Worm (Caenorhabditis elegans) whole organism, L4 larva: ENCODE measurements around the gene K08D8.1.

ENCODE experiments used
- F49E8.2 ChIP-seq: sonication (generic microtip); optimal IDR thresholded peaks from 2 replicates; lab custom pipeline; 2016; ENCODE audit warnings: missing compliant biosample characterization, mild to moderate bottlenecking, missing genetic modification characterization, borderline replicate concordance
- R02D3.7 ChIP-seq: fragments of 150-350 bp; sonication (generic microtip); optimal IDR thresholded peaks from 3 replicates; lab custom pipeline; 2014; ENCODE audit warnings: missing biosample characterization, missing genetic modification characterization
- Y105C5A.15 ChIP-seq: fragments of 200-800 bp; sonication (Bioruptor generic); IDR thresholded peaks from 2 replicates; pipeline ENCODE4 v1.3.6; 2022; ENCODE audit warnings: missing genetic modification characterization, missing compliant biosample characterization
- Y48G9A.11 ChIP-seq: fragments of 200-800 bp; sonication (Bioruptor generic); IDR thresholded peaks from 2 replicates; pipeline ENCODE4 v1.3.6; 2022; ENCODE audit warnings: missing genetic modification reagents, missing genetic modification characterization, missing compliant biosample characterization
- aha-1 ChIP-seq: fragments of 150-350 bp; peaks from one replicate; lab custom pipeline; 2014; ENCODE audit warnings: missing biosample characterization, missing genetic modification characterization
- ceh-28 ChIP-seq: fragments of 150-350 bp; optimal IDR thresholded peaks from 2 replicates; lab custom pipeline; 2014; ENCODE audit warnings: missing biosample characterization, missing genetic modification reagents, missing genetic modification characterization
- ceh-32 ChIP-seq: sonication (generic microtip); optimal IDR thresholded peaks from 2 replicates; lab custom pipeline; 2016; ENCODE audit warnings: mild to moderate bottlenecking, missing genetic modification characterization, missing compliant biosample characterization; ENCODE audit not compliant: poor library complexity
- ceh-44 ChIP-seq: fragments of 200-800 bp; sonication (Bioruptor generic); IDR thresholded peaks from 2 replicates; pipeline ENCODE4 v1.3.6; 2022; ENCODE audit warnings: missing genetic modification reagents, missing genetic modification characterization, missing compliant biosample characterization
- ceh-62 ChIP-seq: sonication (generic microtip); optimal IDR thresholded peaks from 2 replicates; lab custom pipeline; 2017; ENCODE audit warnings: missing biosample characterization, missing genetic modification characterization
- cey-2 ChIP-seq: sonication (generic microtip); optimal IDR thresholded peaks from 3 replicates; lab custom pipeline; 2017; ENCODE audit warnings: missing genetic modification characterization, mild to moderate bottlenecking, missing compliant biosample characterization, antibody characterized with exemption, borderline replicate concordance; ENCODE audit not compliant: insufficient read depth
- ctbp-1 ChIP-seq: fragments of 200-800 bp; sonication (Bioruptor generic); IDR thresholded peaks from 2 replicates; pipeline ENCODE4 v1.3.6; 2022; ENCODE audit warnings: missing genetic modification reagents, missing genetic modification characterization, missing compliant biosample characterization
- daf-12 ChIP-seq: fragments of 150-350 bp; optimal IDR thresholded peaks from 2 replicates; lab custom pipeline; 2014; ENCODE audit warnings: missing biosample characterization, missing genetic modification reagents, missing genetic modification characterization
- daf-16 ChIP-seq, 3 experiments: sonication (generic microtip); optimal IDR thresholded peaks; 2 replicates each; lab custom pipeline; 2016 to 2017; ENCODE audit warnings: missing genetic modification characterization in 3 of 3, missing genetic modification reagents in 3 of 3, mild to moderate bottlenecking in 2 of 3, missing compliant biosample characterization in 2 of 3, missing biosample characterization in 1 of 3, moderate library complexity in 1 of 3
- daf-19 ChIP-seq: fragments of 200-800 bp; sonication (Bioruptor generic); conservative IDR thresholded peaks from 2 replicates; pipeline ENCODE4 v1.3.6; 2022; ENCODE audit warnings: missing genetic modification characterization, missing compliant biosample characterization
- daf-8 ChIP-seq: fragments of 200-800 bp; sonication (Bioruptor generic); IDR thresholded peaks from 2 replicates; pipeline ENCODE4 v1.3.6; 2022; ENCODE audit warnings: missing genetic modification characterization, missing compliant biosample characterization
- dmd-6 ChIP-seq: fragments of 200-800 bp; sonication (Bioruptor generic); IDR thresholded peaks from 2 replicates; pipeline ENCODE4 v1.3.6; 2022; ENCODE audit warnings: missing genetic modification reagents, missing genetic modification characterization, missing compliant biosample characterization
- dpl-1 ChIP-seq: fragments of 150-350 bp; optimal IDR thresholded peaks from 2 replicates; lab custom pipeline; 2014; ENCODE audit warnings: missing biosample characterization, missing genetic modification reagents, missing genetic modification characterization
- dve-1 ChIP-seq: sonication (generic microtip); optimal IDR thresholded peaks from 2 replicates; lab custom pipeline; 2017; ENCODE audit warnings: antibody characterized with exemption, mild to moderate bottlenecking, missing genetic modification characterization, missing compliant biosample characterization; ENCODE audit not compliant: insufficient read depth
- egl-27 ChIP-seq: sonication (generic microtip); optimal IDR thresholded peaks from 3 replicates; lab custom pipeline; 2017; ENCODE audit warnings: missing biosample characterization, missing genetic modification reagents, missing genetic modification characterization
- egl-43 ChIP-seq: fragments of 200-800 bp; sonication (Bioruptor generic); IDR thresholded peaks from 2 replicates; pipeline ENCODE4 v1.3.6; 2022; ENCODE audit warnings: missing genetic modification reagents, missing genetic modification characterization, missing compliant biosample characterization
- gei-8 ChIP-seq: fragments of 200-800 bp; sonication (Bioruptor generic); optimal IDR thresholded peaks from 2 replicates; lab custom pipeline; 2018; ENCODE audit warnings: mild to moderate bottlenecking, missing genetic modification characterization, missing compliant biosample characterization
- hlh-11 ChIP-seq: fragments of 200-800 bp; sonication (Bioruptor generic); optimal IDR thresholded peaks from 2 replicates; lab custom pipeline; 2018; ENCODE audit warnings: mild to moderate bottlenecking, missing genetic modification characterization, missing compliant biosample characterization
- jun-1 ChIP-seq: fragments of 150-350 bp; optimal IDR thresholded peaks from 2 replicates; lab custom pipeline; 2014; ENCODE audit warnings: missing biosample characterization, missing genetic modification reagents, missing genetic modification characterization
- lim-7 ChIP-seq: fragments of 200-800 bp; sonication (Bioruptor generic); IDR thresholded peaks from 2 replicates; pipeline ENCODE4 v1.3.6; 2022; ENCODE audit warnings: missing genetic modification characterization, missing compliant biosample characterization
- lin-15B ChIP-seq: fragments of 150-350 bp; sonication (generic microtip); optimal IDR thresholded peaks from 3 replicates; lab custom pipeline; 2014; ENCODE audit warnings: missing biosample characterization, missing genetic modification characterization
- lsy-2 ChIP-seq, 2 experiments: fragments of 150-350 bp in 1 of 2; sonication (generic microtip) in 1 of 2; optimal IDR thresholded peaks; 2 replicates each; lab custom pipeline; 2014 to 2017; ENCODE audit warnings: missing biosample characterization in 2 of 2, missing genetic modification characterization in 2 of 2
- madf-5 ChIP-seq, 2 experiments: fragments of 200-800 bp; sonication (Bioruptor generic); IDR thresholded peaks; 2 replicates each; pipeline ENCODE4 v1.3.6; 2022; ENCODE audit warnings: missing compliant biosample characterization in 2 of 2, missing genetic modification characterization in 2 of 2
- madf-9 ChIP-seq: fragments of 200-800 bp; sonication (Bioruptor generic); conservative IDR thresholded peaks from 2 replicates; pipeline ENCODE4 v1.3.6; 2022; ENCODE audit warnings: missing genetic modification reagents, missing genetic modification characterization, missing compliant biosample characterization
- mep-1 ChIP-seq: fragments of 150-350 bp; sonication (generic microtip); optimal IDR thresholded peaks from 3 replicates; lab custom pipeline; 2014; ENCODE audit warnings: missing biosample characterization, missing genetic modification characterization
- mxl-2 ChIP-seq: fragments of 200-800 bp; sonication (Bioruptor generic); conservative IDR thresholded peaks from 2 replicates; pipeline ENCODE4 v1.3.6; 2022; ENCODE audit warnings: missing genetic modification reagents, missing genetic modification characterization, missing compliant biosample characterization
- nhr-11 ChIP-seq: fragments of 150-350 bp; optimal IDR thresholded peaks from 2 replicates; lab custom pipeline; 2014; ENCODE audit warnings: missing biosample characterization, missing genetic modification characterization
- nhr-28 ChIP-seq: fragments of 150-350 bp; optimal IDR thresholded peaks from 2 replicates; lab custom pipeline; 2014; ENCODE audit warnings: missing biosample characterization, missing genetic modification characterization
- nhr-42 ChIP-seq: fragments of 200-800 bp; sonication (Bioruptor generic); IDR thresholded peaks from 2 replicates; pipeline ENCODE4 v1.3.6; 2022; ENCODE audit warnings: missing genetic modification characterization, missing compliant biosample characterization
- nhr-77 ChIP-seq: fragments of 150-350 bp; optimal IDR thresholded peaks from 2 replicates; lab custom pipeline; 2014; ENCODE audit warnings: missing biosample characterization, missing genetic modification characterization
- php-3 ChIP-seq: fragments of 200-800 bp; sonication (Bioruptor generic); IDR thresholded peaks from 2 replicates; pipeline ENCODE4 v1.3.6; 2022; ENCODE audit warnings: missing genetic modification reagents, missing genetic modification characterization, missing compliant biosample characterization
- pqm-1 ChIP-seq: sonication (generic microtip); optimal IDR thresholded peaks from 2 replicates; lab custom pipeline; 2017; ENCODE audit warnings: missing biosample characterization, missing genetic modification characterization
- rbr-2 ChIP-seq: sonication (generic microtip); optimal IDR thresholded peaks from 2 replicates; lab custom pipeline; 2016; ENCODE audit warnings: missing genotype, missing genetic modification characterization, missing compliant biosample characterization
- saeg-2 ChIP-seq: fragments of 200-800 bp; sonication (Bioruptor generic); IDR thresholded peaks from 2 replicates; pipeline ENCODE4 v1.3.6; 2022; ENCODE audit warnings: missing genetic modification reagents, missing genetic modification characterization, missing compliant biosample characterization
- snpc-4 ChIP-seq: fragments of 150-350 bp; optimal IDR thresholded peaks from 2 replicates; lab custom pipeline; 2014; ENCODE audit warnings: missing biosample characterization, missing genetic modification characterization
- tag-97 ChIP-seq: fragments of 200-800 bp; sonication (Bioruptor generic); IDR thresholded peaks from 2 replicates; pipeline ENCODE4 v1.3.6; 2022; ENCODE audit warnings: missing genetic modification characterization, missing compliant biosample characterization
- tra-1 ChIP-seq: fragments of 200-800 bp; sonication (Bioruptor generic); IDR thresholded peaks from 2 replicates; pipeline ENCODE4 v1.3.6; 2022; ENCODE audit warnings: missing genetic modification reagents, missing genetic modification characterization, missing compliant biosample characterization
- unc-39 ChIP-seq: sonication (generic microtip); optimal IDR thresholded peaks from 2 replicates; lab custom pipeline; 2017; ENCODE audit warnings: missing biosample characterization, missing genetic modification characterization
- unc-62 ChIP-seq, 3 experiments: fragments of 150-350 bp in 1 of 3; sonication (generic microtip); optimal IDR thresholded peaks in 2 of 3; peaks in 1 of 3; 1 replicate in 1 of 3; 2 replicates in 2 of 3; lab custom pipeline; 2014 to 2017; ENCODE audit warnings: missing biosample characterization in 3 of 3, missing genetic modification characterization in 3 of 3, missing genetic modification reagents in 3 of 3, missing genotype in 1 of 3
- zfp-3 ChIP-seq: fragments of 200-800 bp; sonication (Bioruptor generic); conservative IDR thresholded peaks from 2 replicates; pipeline ENCODE4 v1.3.6; 2022; ENCODE audit warnings: missing genetic modification reagents, missing genetic modification characterization, missing compliant biosample characterization
- zip-11 ChIP-seq: fragments of 200-800 bp; sonication (Bioruptor generic); IDR thresholded peaks from 2 replicates; pipeline ENCODE4 v1.3.6; 2022; ENCODE audit warnings: missing genetic modification characterization, missing compliant biosample characterization
- ztf-11 ChIP-seq: fragments of 150-350 bp; optimal IDR thresholded peaks from 2 replicates; lab custom pipeline; 2014; ENCODE audit warnings: missing biosample characterization, missing genetic modification characterization
- ztf-7 ChIP-seq: fragments of 150-350 bp; optimal IDR thresholded peaks from 2 replicates; lab custom pipeline; 2014; ENCODE audit warnings: missing biosample characterization, missing genetic modification characterization

The K08D8.1 gene

ce11 chrIV:12902430-12903110 is 10.3 kb downstream of the K08D8.1 start, which contains the start of gene K08D8.2:
K08D8.2 (plus strand) TSS chrIV:12903060.
- TF ChIP-seq snpc-4 (tag; lab: Kevin White, UChicago): no peak
- TF ChIP-seq madf-9 (GFP tag; lab: Robert Waterston, UW): no peak
- TF ChIP-seq nhr-42 (GFP tag; lab: Robert Waterston, UW): no peak
- TF ChIP-seq R02D3.7: no peak
- no peak for TF ChIP-seq ctbp-1 (GFP tag; lab: Robert Waterston, UW)
- no peak for TF ChIP-seq Y105C5A.15 (GFP tag; lab: Robert Waterston, UW)
- peak; percentile 10 for TF ChIP-seq pqm-1 (tag; lab: Kevin White, UChicago)
- peak; percentile 35; the same call in 1 of the 2 replicates for TF ChIP-seq dmd-6 (GFP tag; lab: Robert Waterston, UW)
- no peak for TF ChIP-seq ztf-7 (tag; lab: Kevin White, UChicago)

DNA sequence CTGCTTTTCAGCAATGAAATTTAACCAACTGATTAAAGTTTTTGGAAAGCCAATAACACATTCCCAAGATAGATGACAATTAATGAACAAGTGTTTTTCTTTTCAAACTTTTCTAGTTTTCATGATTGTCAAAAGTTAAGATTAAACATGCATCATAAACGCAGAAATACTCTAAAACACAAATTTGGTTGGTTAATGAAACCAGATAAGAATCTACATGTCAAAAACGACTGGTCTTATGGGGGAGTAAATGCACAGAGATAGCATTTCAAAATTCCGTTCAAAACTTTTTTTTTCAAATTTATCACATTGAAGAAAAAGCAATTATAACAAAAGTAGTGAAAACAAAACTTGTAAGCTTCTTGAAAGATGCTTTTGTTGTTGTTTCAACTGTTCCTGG is 11.4 kb downstream of the K08D8.1 start:
- TF ChIP-seq dmd-6 (GFP tag; lab: Robert Waterston, UW) (peak; percentile 12; the same call in 1 of the 2 replicates), ceh-28 (tag; lab: Kevin White, UChicago) (no peak), unc-39 (tag; lab: Kevin White, UChicago) (no peak), ceh-32 (no peak), madf-5 (GFP tag; IDR thresholded peaks at IDR 0.05; lab: Robert Waterston, UW) (no peak), nhr-42 (GFP tag; lab: Robert Waterston, UW) (no peak), daf-19 (no peak), lsy-2 (tag; optimal IDR thresholded peaks at IDR 0.05; lab: Kevin White, UChicago) (no peak), lim-7 (GFP tag; lab: Robert Waterston, UW) (no peak), cey-2 (tag; lab: Kevin White, UChicago) (no peak), nhr-77 (tag; lab: Kevin White, UChicago) (no peak), nhr-28 (peak; percentile 38), mep-1 (tag; lab: Kevin White, UChicago) (no peak), Y48G9A.11 (GFP tag; lab: Robert Waterston, UW) (no peak), dpl-1 (no peak), tra-1 (GFP tag; lab: Robert Waterston, UW) (no peak), zip-11 (GFP tag; lab: Robert Waterston, UW) (no peak), aha-1 (tag; lab: Kevin White, UChicago) (no peak), dve-1 (tag; lab: Kevin White, UChicago) (peak; percentile 44), lin-15B (tag; lab: Kevin White, UChicago) (no peak), Y105C5A.15 (GFP tag; lab: Robert Waterston, UW) (no peak), pqm-1 (tag; lab: Kevin White, UChicago) (peak; percentile 71), daf-16 (GFP tag; optimal IDR thresholded peaks at IDR 0.05; lab: Kevin White, UChicago) (no peak), daf-16 (tag; optimal IDR thresholded peaks at IDR 0.05; lab: Kevin White, UChicago) (peak; percentile 25), egl-43 (no peak)

DNA sequence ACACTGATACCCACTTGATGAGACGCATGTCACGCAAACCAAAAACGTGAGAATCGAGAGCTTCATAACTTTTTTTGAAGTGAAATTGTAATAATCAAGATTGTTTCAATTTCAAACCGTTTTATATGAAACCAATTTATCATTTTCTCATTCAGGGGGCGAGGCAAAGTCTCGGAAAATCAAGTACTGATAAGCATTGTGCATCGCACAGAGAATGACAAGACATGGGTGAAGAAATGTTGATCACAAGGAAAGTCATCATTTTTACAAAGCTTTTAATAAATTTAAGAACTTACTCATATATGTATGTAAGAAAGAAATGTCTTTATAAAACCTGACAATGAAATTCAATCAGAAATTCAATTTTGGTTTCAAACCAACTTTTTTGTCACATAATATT is 14.2 kb downstream of the K08D8.1 start, which contains the start of gene K08D8.3:
Gene K08D8.3 (minus strand): TSS at position 131 of the 400 bp plus-strand sequence.
- no peak for TF ChIP-seq jun-1
- TF ChIP-seq egl-27 (tag; lab: Kevin White, UChicago): no peak
- no peak for TF ChIP-seq ztf-11
- no peak for TF ChIP-seq tag-97 (GFP tag; lab: Robert Waterston, UW)
- no peak for TF ChIP-seq ceh-44 (GFP tag; lab: Robert Waterston, UW)
- peak; percentile 41 for TF ChIP-seq hlh-11
- TF ChIP-seq ceh-62: no peak
- no peak for TF ChIP-seq zfp-3 (GFP tag; lab: Robert Waterston, UW)
- no peak for TF ChIP-seq nhr-11 (tag; lab: Kevin White, UChicago)
- TF ChIP-seq mxl-2 (GFP tag; lab: Robert Waterston, UW): no peak
- TF ChIP-seq dmd-6 (GFP tag; lab: Robert Waterston, UW): peak; percentile 82
- no peak for TF ChIP-seq rbr-2 (tag; lab: Kevin White, UChicago)
- no peak for TF ChIP-seq unc-62 (GFP tag; optimal IDR thresholded peaks at IDR 0.05 in 1 of 2; lab: Kevin White, UChicago)
- TF ChIP-seq unc-62 (tag; optimal IDR thresholded peaks at IDR 0.05; lab: Kevin White, UChicago): no peak
- no peak for TF ChIP-seq php-3
- TF ChIP-seq saeg-2 (GFP tag; lab: Robert Waterston, UW): no peak
- TF ChIP-seq daf-19: no peak
- no peak for TF ChIP-seq F49E8.2
- no peak for TF ChIP-seq daf-12 (tag; lab: Kevin White, UChicago)
- TF ChIP-seq lim-7 (GFP tag; lab: Robert Waterston, UW): no peak
- TF ChIP-seq daf-8 (GFP tag; lab: Robert Waterston, UW): no peak
- peak; percentile 92 for TF ChIP-seq pqm-1 (tag; lab: Kevin White, UChicago)
- TF ChIP-seq gei-8 (GFP tag; lab: Kevin White, UChicago): no peak
